Worm (Caenorhabditis elegans) whole organism, L4 larva: ENCODE results near the gene ZK622.1.

Experiments
- F10B5.3 ChIP-seq: sonication (generic microtip); optimal IDR thresholded peaks from 2 replicates; lab custom pipeline; 2016; ENCODE audit warnings: mild to moderate bottlenecking, missing genetic modification characterization, missing compliant biosample characterization
- F37D6.2 ChIP-seq: sonication (generic microtip); optimal IDR thresholded peaks from 2 replicates; lab custom pipeline; 2016; ENCODE audit warnings: mild to moderate bottlenecking, missing genetic modification characterization, missing compliant biosample characterization
- F49E8.2 ChIP-seq: sonication (generic microtip); optimal IDR thresholded peaks from 2 replicates; lab custom pipeline; 2016; ENCODE audit warnings: missing compliant biosample characterization, mild to moderate bottlenecking, missing genetic modification characterization, borderline replicate concordance
- T20F7.1 ChIP-seq: fragments of 200-800 bp; sonication (Bioruptor generic); optimal IDR thresholded peaks from 2 replicates; lab custom pipeline; 2018; ENCODE audit warnings: mild to moderate bottlenecking, missing genetic modification characterization, missing compliant biosample characterization
- T26A8.4 ChIP-seq: fragments of 200-800 bp; sonication (Bioruptor generic); IDR thresholded peaks from 2 replicates; pipeline ENCODE4 v1.3.6; 2022; ENCODE audit warnings: missing genetic modification characterization, missing compliant biosample characterization
- Y75B8A.6 ChIP-seq: fragments of 200-800 bp; sonication (Bioruptor generic); IDR thresholded peaks from 2 replicates; pipeline ENCODE4 v1.3.6; 2022; ENCODE audit warnings: missing genetic modification reagents, missing genetic modification characterization, missing compliant biosample characterization
- ZK546.5 ChIP-seq, 2 experiments: sonication (generic microtip); optimal IDR thresholded peaks; 2 replicates each; lab custom pipeline; 2017; ENCODE audit warnings: missing biosample characterization in 2 of 2, missing genetic modification characterization in 2 of 2
- aha-1 ChIP-seq: fragments of 150-350 bp; peaks from one replicate; lab custom pipeline; 2014; ENCODE audit warnings: missing biosample characterization, missing genetic modification characterization
- ceh-20 ChIP-seq: fragments of 200-800 bp; sonication (Bioruptor generic); IDR thresholded peaks from 2 replicates; pipeline ENCODE4 v1.3.6; 2022; ENCODE audit warnings: missing genetic modification reagents, missing genetic modification characterization, missing compliant biosample characterization
- ceh-28 ChIP-seq: fragments of 150-350 bp; optimal IDR thresholded peaks from 2 replicates; lab custom pipeline; 2014; ENCODE audit warnings: missing biosample characterization, missing genetic modification reagents, missing genetic modification characterization
- ceh-32 ChIP-seq: sonication (generic microtip); optimal IDR thresholded peaks from 2 replicates; lab custom pipeline; 2016; ENCODE audit warnings: mild to moderate bottlenecking, missing genetic modification characterization, missing compliant biosample characterization; ENCODE audit not compliant: poor library complexity
- ces-1 ChIP-seq: fragments of 150-350 bp; sonication (generic microtip); optimal IDR thresholded peaks from 4 replicates; lab custom pipeline; 2014; ENCODE audit warnings: missing biosample characterization, missing genetic modification reagents, missing genetic modification characterization
- daf-16 ChIP-seq, 3 experiments: sonication (generic microtip); optimal IDR thresholded peaks; 2 replicates each; lab custom pipeline; 2016 to 2017; ENCODE audit warnings: missing genetic modification characterization in 3 of 3, missing genetic modification reagents in 3 of 3, mild to moderate bottlenecking in 2 of 3, missing compliant biosample characterization in 2 of 3, missing biosample characterization in 1 of 3, moderate library complexity in 1 of 3
- daf-8 ChIP-seq: fragments of 200-800 bp; sonication (Bioruptor generic); IDR thresholded peaks from 2 replicates; pipeline ENCODE4 v1.3.6; 2022; ENCODE audit warnings: missing genetic modification characterization, missing compliant biosample characterization
- dpl-1 ChIP-seq: fragments of 150-350 bp; optimal IDR thresholded peaks from 2 replicates; lab custom pipeline; 2014; ENCODE audit warnings: missing biosample characterization, missing genetic modification reagents, missing genetic modification characterization
- duxl-1 ChIP-seq: sonication (generic microtip); optimal IDR thresholded peaks from 2 replicates; lab custom pipeline; 2016; ENCODE audit warnings: mild to moderate bottlenecking, missing genetic modification characterization, moderate library complexity, missing compliant biosample characterization; ENCODE audit not compliant: poor library complexity
- hmg-1.1 ChIP-seq: fragments of 200-800 bp; sonication (Bioruptor generic); IDR thresholded peaks from 2 replicates; pipeline ENCODE4 v1.3.6; 2022; ENCODE audit warnings: missing genetic modification reagents, missing genetic modification characterization, missing compliant biosample characterization
- lin-1 ChIP-seq: fragments of 200-800 bp; sonication (Bioruptor generic); IDR thresholded peaks from 2 replicates; pipeline ENCODE4 v1.3.6; 2022; ENCODE audit warnings: missing genetic modification reagents, missing genetic modification characterization, missing compliant biosample characterization
- lin-15B ChIP-seq: fragments of 150-350 bp; sonication (generic microtip); optimal IDR thresholded peaks from 3 replicates; lab custom pipeline; 2014; ENCODE audit warnings: missing biosample characterization, missing genetic modification characterization
- lin-29 ChIP-seq: fragments of 200-800 bp; sonication (Bioruptor generic); IDR thresholded peaks from 2 replicates; pipeline ENCODE4 v1.3.6; 2022; ENCODE audit warnings: missing genetic modification reagents, missing genetic modification characterization, missing compliant biosample characterization
- lsy-2 ChIP-seq, 2 experiments: fragments of 150-350 bp in 1 of 2; sonication (generic microtip) in 1 of 2; optimal IDR thresholded peaks; 2 replicates each; lab custom pipeline; 2014 to 2017; ENCODE audit warnings: missing biosample characterization in 2 of 2, missing genetic modification characterization in 2 of 2
- madf-9 ChIP-seq: fragments of 200-800 bp; sonication (Bioruptor generic); conservative IDR thresholded peaks from 2 replicates; pipeline ENCODE4 v1.3.6; 2022; ENCODE audit warnings: missing genetic modification reagents, missing genetic modification characterization, missing compliant biosample characterization
- mdl-1 ChIP-seq, 2 experiments: fragments of 150-350 bp in 1 of 2; sonication (generic microtip) in 1 of 2; optimal IDR thresholded peaks; 2 replicates each; lab custom pipeline; 2014 to 2017; ENCODE audit warnings: missing biosample characterization in 2 of 2, missing genetic modification characterization in 2 of 2
- mep-1 ChIP-seq: fragments of 150-350 bp; sonication (generic microtip); optimal IDR thresholded peaks from 3 replicates; lab custom pipeline; 2014; ENCODE audit warnings: missing biosample characterization, missing genetic modification characterization
- mes-2 ChIP-seq: sonication (generic microtip); optimal IDR thresholded peaks from 2 replicates; lab custom pipeline; 2016; ENCODE audit warnings: missing genotype, mild to moderate bottlenecking, missing genetic modification characterization, missing compliant biosample characterization; ENCODE audit not compliant: poor library complexity, severe bottlenecking
- mxl-2 ChIP-seq: fragments of 200-800 bp; sonication (Bioruptor generic); conservative IDR thresholded peaks from 2 replicates; pipeline ENCODE4 v1.3.6; 2022; ENCODE audit warnings: missing genetic modification reagents, missing genetic modification characterization, missing compliant biosample characterization
- nhr-10 ChIP-seq: fragments of 150-350 bp; optimal IDR thresholded peaks from 2 replicates; lab custom pipeline; 2014; ENCODE audit warnings: missing biosample characterization, missing genetic modification characterization
- nhr-28 ChIP-seq: fragments of 150-350 bp; optimal IDR thresholded peaks from 2 replicates; lab custom pipeline; 2014; ENCODE audit warnings: missing biosample characterization, missing genetic modification characterization
- nhr-41 ChIP-seq: fragments of 200-800 bp; sonication (Bioruptor generic); IDR thresholded peaks from 2 replicates; pipeline ENCODE4 v1.3.6; 2022; ENCODE audit warnings: missing genetic modification reagents, missing genetic modification characterization, missing compliant biosample characterization
- nhr-76 ChIP-seq: fragments of 150-350 bp; optimal IDR thresholded peaks from 2 replicates; lab custom pipeline; 2014; ENCODE audit warnings: missing biosample characterization, missing genetic modification characterization
- saeg-2 ChIP-seq: fragments of 200-800 bp; sonication (Bioruptor generic); IDR thresholded peaks from 2 replicates; pipeline ENCODE4 v1.3.6; 2022; ENCODE audit warnings: missing genetic modification reagents, missing genetic modification characterization, missing compliant biosample characterization
- sdz-12 ChIP-seq: fragments of 200-800 bp; sonication (Bioruptor generic); optimal IDR thresholded peaks from 2 replicates; lab custom pipeline; 2018; ENCODE audit warnings: mild to moderate bottlenecking, missing genetic modification characterization, missing compliant biosample characterization
- set-16 ChIP-seq: fragments of 200-800 bp; sonication (Bioruptor generic); IDR thresholded peaks from 2 replicates; pipeline ENCODE4 v1.3.6; 2022; ENCODE audit warnings: missing genetic modification reagents, missing genetic modification characterization, missing compliant biosample characterization
- spr-1 ChIP-seq: sonication (generic microtip); optimal IDR thresholded peaks from 2 replicates; lab custom pipeline; 2016; ENCODE audit warnings: mild to moderate bottlenecking, missing genetic modification characterization, missing compliant biosample characterization
- unc-130 ChIP-seq: sonication (generic microtip); optimal IDR thresholded peaks from 2 replicates; lab custom pipeline; 2016; ENCODE audit warnings: missing genetic modification reagents, missing genetic modification characterization, missing compliant biosample characterization
- unc-39 ChIP-seq: sonication (generic microtip); optimal IDR thresholded peaks from 2 replicates; lab custom pipeline; 2017; ENCODE audit warnings: missing biosample characterization, missing genetic modification characterization
- vab-7 ChIP-seq: fragments of 200-800 bp; sonication (Bioruptor generic); IDR thresholded peaks from 2 replicates; pipeline ENCODE4 v1.3.6; 2022; ENCODE audit warnings: missing genetic modification reagents, missing genetic modification characterization, missing compliant biosample characterization
- zag-1 ChIP-seq: fragments of 150-350 bp; optimal IDR thresholded peaks from 2 replicates; lab custom pipeline; 2014; ENCODE audit warnings: missing biosample characterization, missing genetic modification characterization
- zfp-2 ChIP-seq: sonication (generic microtip); optimal IDR thresholded peaks from 2 replicates; lab custom pipeline; 2016; ENCODE audit warnings: mild to moderate bottlenecking, missing genetic modification characterization, missing compliant biosample characterization
- zfp-3 ChIP-seq: fragments of 200-800 bp; sonication (Bioruptor generic); conservative IDR thresholded peaks from 2 replicates; pipeline ENCODE4 v1.3.6; 2022; ENCODE audit warnings: missing genetic modification reagents, missing genetic modification characterization, missing compliant biosample characterization
- zip-2 ChIP-seq: fragments of 150-350 bp; optimal IDR thresholded peaks from 2 replicates; lab custom pipeline; 2014; ENCODE audit warnings: missing biosample characterization, missing genetic modification characterization
- ztf-7 ChIP-seq: fragments of 150-350 bp; optimal IDR thresholded peaks from 2 replicates; lab custom pipeline; 2014; ENCODE audit warnings: missing biosample characterization, missing genetic modification characterization

The ZK622.1 gene

ce11 chrII:5326024-5326627, 32.5 kb downstream of the ZK622.1 start (continued):
- TF ChIP-seq duxl-1 (tag; lab: Kevin White, UChicago) (no peak), mes-2 (tag; lab: Kevin White, UChicago) (peak; percentile 49), mep-1 (tag; lab: Kevin White, UChicago) (peak; percentile 66), nhr-76 (tag; lab: Kevin White, UChicago) (no peak), nhr-10 (tag; lab: Kevin White, UChicago) (no peak), dpl-1 (GFP tag; lab: Kevin White, UChicago) (peak; percentile 20), F37D6.2 (tag; lab: Kevin White, UChicago) (no peak), T20F7.1 (GFP tag; lab: Kevin White, UChicago) (no peak), lin-1 (GFP tag; lab: Robert Waterston, UW) (no peak), zag-1 (tag; lab: Kevin White, UChicago) (no peak), set-16 (GFP tag; lab: Robert Waterston, UW) (no peak), F10B5.3 (no peak), sdz-12 (GFP tag; lab: Kevin White, UChicago) (no peak), ces-1 (GFP tag; lab: Kevin White, UChicago) (no peak), lin-15B (tag; lab: Kevin White, UChicago) (no peak), ztf-7 (tag; lab: Kevin White, UChicago) (peak; percentile 39), zip-2 (tag; lab: Kevin White, UChicago) (no peak), T26A8.4 (no peak), madf-9 (GFP tag; lab: Robert Waterston, UW) (no peak), ceh-20 (peak; percentile 74; the same call in 1 of the 2 replicates), F49E8.2 (tag; lab: Kevin White, UChicago) (no peak), aha-1 (tag; lab: Kevin White, UChicago) (peak; percentile 58), zfp-2 (tag; lab: Kevin White, UChicago) (no peak), ceh-28 (no peak), hmg-1.1 (GFP tag; lab: Robert Waterston, UW) (peak; percentile 61; the same call in 1 of the 2 replicates), saeg-2 (no peak), mdl-1 (tag; optimal IDR thresholded peaks at IDR 0.05; lab: Kevin White, UChicago) (peak in 1 of 2 experiments; percentile 69)

ce11 chrII:5326891-5327290, 33.3 kb downstream of the ZK622.1 start:
- no peak for TF ChIP-seq F37D6.2 (tag; lab: Kevin White, UChicago)
- peak in 1 of 2 experiments; percentile 62 for TF ChIP-seq daf-16 (GFP tag; optimal IDR thresholded peaks at IDR 0.05; lab: Kevin White, UChicago)
- TF ChIP-seq daf-16 (tag; optimal IDR thresholded peaks at IDR 0.05; lab: Kevin White, UChicago), result no peak

- TF ChIP-seq mxl-2 (GFP tag; lab: Robert Waterston, UW) (no peak), nhr-41 (GFP tag; lab: Robert Waterston, UW) (no peak), lsy-2 (tag; optimal IDR thresholded peaks at IDR 0.05; lab: Kevin White, UChicago) (peak in 1 of 2 experiments; percentile 24), F10B5.3 (no peak), aha-1 (tag; lab: Kevin White, UChicago) (peak; percentile 76), nhr-76 (tag; lab: Kevin White, UChicago) (no peak), Y75B8A.6 (no peak)
Measured at ce11 chrII:5328912-5329311, 35.3 kb downstream of the ZK622.1 start.

- TF ChIP-seq ZK546.5 (tag; optimal IDR thresholded peaks at IDR 0.05; lab: Kevin White, UChicago) (no peak), T26A8.4 (peak; percentile 64), duxl-1 (tag; lab: Kevin White, UChicago) (no peak), T20F7.1 (GFP tag; lab: Kevin White, UChicago) (peak; percentile 64), unc-39 (tag; lab: Kevin White, UChicago) (no peak), mdl-1 (tag; optimal IDR thresholded peaks at IDR 0.05; lab: Kevin White, UChicago) (peak; percentile 74 to 92), daf-16 (GFP tag; optimal IDR thresholded peaks at IDR 0.05; lab: Kevin White, UChicago) (peak in 1 of 2 experiments; percentile 39), daf-16 (tag; optimal IDR thresholded peaks at IDR 0.05; lab: Kevin White, UChicago) (peak; percentile 23), lin-29 (GFP tag; lab: Robert Waterston, UW) (no peak), F37D6.2 (tag; lab: Kevin White, UChicago) (no peak), ceh-32 (tag; lab: Kevin White, UChicago) (no peak), zfp-3 (GFP tag; lab: Robert Waterston, UW) (0 out of 2 replicates have a peak, but pooled peaks have one; percentile 27), ztf-7 (tag; lab: Kevin White, UChicago) (peak; percentile 52), daf-8 (no peak), zfp-2 (tag; lab: Kevin White, UChicago) (no peak), ces-1 (GFP tag; lab: Kevin White, UChicago) (no peak), nhr-28 (tag; lab: Kevin White, UChicago) (peak; percentile 88), mes-2 (tag; lab: Kevin White, UChicago) (peak; percentile 67), spr-1 (tag; lab: Kevin White, UChicago) (no peak), Y75B8A.6 (no peak), vab-7 (GFP tag; lab: Robert Waterston, UW) (no peak), unc-130 (no peak)
Measured at ce11 chrII:5330206-5330686, 36.6 kb downstream of the ZK622.1 start.
